Fruit fly (Drosophila melanogaster): ENCODE measurements around the gene CG13481.

dm6 chr3L:14328437-14328836 is 41.1 kb downstream of the CG13481 start:
- TF ChIP-seq pad (GFP tag; optimal IDR thresholded peaks at IDR 0.05) (no peak), Clk (GFP tag; optimal IDR thresholded peaks at IDR 0.05) (no peak), tj (GFP tag; optimal IDR thresholded peaks at IDR 0.05) (no peak), Mnt (GFP tag; optimal IDR thresholded peaks at IDR 0.05) (no peak), kay (GFP tag; ENCODE audit: borderline replicate concordance) (no peak), bab1 (GFP tag; optimal IDR thresholded peaks at IDR 0.05) (no peak), Crg-1 (GFP tag; optimal IDR thresholded peaks at IDR 0.05) (no peak), CG14711 (tag; optimal IDR thresholded peaks at IDR 0.05) (no peak), cic (GFP tag; optimal IDR thresholded peaks at IDR 0.05) (no peak)

Measured in whole organism, adult.